Fruit fly (Drosophila melanogaster) whole organism, adult: Measurements from ENCODE around the gene btd.

Source experiments
- CG1620 ChIP-seq: fragments of 200-800 bp; sonication (Bioruptor generic); optimal IDR thresholded peaks from 2 replicates; lab custom pipeline; 2016; ENCODE audit warnings: missing biosample characterization, missing genetic modification characterization
- Crg-1 ChIP-seq: fragments of 200-800 bp; sonication (Bioruptor generic); optimal IDR thresholded peaks from 2 replicates; lab custom pipeline; 2016; ENCODE audit warnings: missing biosample characterization, missing genetic modification characterization
- Mnt ChIP-seq: fragments of 200-800 bp; sonication (Bioruptor generic); optimal IDR thresholded peaks from 2 replicates; lab custom pipeline; 2016; ENCODE audit warnings: missing biosample characterization, mild to moderate bottlenecking, missing genetic modification characterization
- ovo ChIP-seq: fragments of 200-800 bp; sonication (Bioruptor generic); optimal IDR thresholded peaks from 2 replicates; lab custom pipeline; 2016; ENCODE audit warnings: missing biosample characterization, missing genetic modification characterization

DNA sequence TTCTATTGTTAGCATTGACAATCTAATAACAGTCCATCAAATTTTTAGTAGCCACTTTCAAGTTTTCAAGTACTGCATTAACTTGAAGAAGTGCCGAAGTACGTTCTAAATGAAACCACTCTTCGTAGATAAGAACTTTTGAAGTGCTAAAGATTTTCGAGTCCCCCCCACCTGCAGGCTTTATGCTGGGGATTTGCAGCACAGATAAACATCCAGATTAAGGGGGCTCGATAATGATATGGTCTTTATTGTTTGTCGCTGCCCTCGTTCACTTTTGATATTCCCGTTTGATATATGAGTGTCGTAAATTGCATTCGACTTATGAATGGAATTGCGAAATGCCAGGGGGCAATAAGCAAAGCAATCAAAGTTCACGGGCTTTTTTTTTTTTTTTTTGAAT lies 32.5 kb upstream of the btd start:
- no peak for TF ChIP-seq Crg-1 (GFP tag; lab: Kevin White, UChicago)
- TF ChIP-seq ovo (GFP tag; lab: Kevin White, UChicago): no peak
- no peak for TF ChIP-seq Mnt (GFP tag; lab: Kevin White, UChicago)
- TF ChIP-seq CG1620 (GFP tag; lab: Kevin White, UChicago): no peak
